Worm (Caenorhabditis elegans): Measurements from ENCODE around the gene mutd-1.
"Not testable (repeated sequence)": the region's sequence is repeated elsewhere in the genome, so short reads cannot be mapped to it uniquely, and the experiment has no call there.

DNA sequence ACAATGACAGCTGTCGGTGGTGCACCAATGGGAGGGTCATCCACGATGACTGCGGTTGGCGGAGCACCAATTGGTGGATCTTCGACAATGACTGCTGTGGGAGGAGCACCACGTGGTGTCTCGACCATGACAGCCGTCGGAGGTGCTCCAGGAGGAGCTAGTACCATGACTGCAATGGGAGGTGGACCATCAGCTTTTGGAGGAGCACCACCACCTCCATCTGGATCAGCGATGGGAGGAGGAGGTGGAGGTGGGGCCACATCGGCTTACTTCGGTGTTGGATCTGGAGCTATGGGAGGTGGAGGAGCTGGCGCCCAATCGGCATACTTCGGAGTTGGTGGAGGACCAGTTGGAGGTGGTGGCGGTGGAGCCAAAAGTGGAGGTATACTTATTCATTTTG lies 21.6 kb downstream of the mutd-1 start:
- TF ChIP-seq fos-1 (tag; optimal IDR thresholded peaks at IDR 0.05); nhr-237 (tag; optimal IDR thresholded peaks at IDR 0.05); nhr-25 (tag; optimal IDR thresholded peaks at IDR 0.05; ENCODE audit: borderline replicate concordance, insufficient read depth); nhr-76 (tag; optimal IDR thresholded peaks at IDR 0.05); madf-5 (GFP tag; IDR thresholded peaks at IDR 0.05); duxl-1 (tag; optimal IDR thresholded peaks at IDR 0.05; ENCODE audit: poor library complexity): not testable (repeated sequence)
